Worm (Caenorhabditis elegans) whole organism, mixed stage, embryonic: ENCODE results near the gene mogs-1.

Experiments
- blmp-1 ChIP-seq: fragments of 150-350 bp; optimal IDR thresholded peaks from 2 replicates; lab custom pipeline; 2014; ENCODE audit warnings: missing biosample characterization, missing genetic modification characterization
- nhr-237 ChIP-seq: fragments of 150-350 bp; optimal IDR thresholded peaks from 2 replicates; lab custom pipeline; 2014; ENCODE audit warnings: missing biosample characterization, missing genetic modification characterization
- nhr-28 ChIP-seq: fragments of 150-350 bp; optimal IDR thresholded peaks from 2 replicates; lab custom pipeline; 2014; ENCODE audit warnings: missing biosample characterization, missing genetic modification characterization

- TF ChIP-seq nhr-28 (no peak), blmp-1 (tag; lab: Kevin White, UChicago) (no peak), nhr-237 (tag; lab: Kevin White, UChicago) (no peak)
Measured at ce11 chrIV:10975968-10976367, 45.8 kb downstream of the mogs-1 start.
